Worm (Caenorhabditis elegans) whole organism, late embryonic: Measurements from ENCODE around the gene W04E12.7.

ENCODE experiments used
- C08G9.2 ChIP-seq: sonication (generic microtip); optimal IDR thresholded peaks from 2 replicates; lab custom pipeline; 2016; ENCODE audit warnings: mild to moderate bottlenecking, missing genetic modification characterization, moderate library complexity, missing compliant biosample characterization
- C38D4.7 ChIP-seq: fragments of 200-800 bp; sonication (Bioruptor generic); optimal IDR thresholded peaks from 2 replicates; lab custom pipeline; 2018; ENCODE audit warnings: mild to moderate bottlenecking, missing genetic modification characterization, moderate library complexity, missing compliant biosample characterization
- K02D7.2 ChIP-seq: sonication (generic microtip); optimal IDR thresholded peaks from 2 replicates; lab custom pipeline; 2017; ENCODE audit warnings: mild to moderate bottlenecking, missing genetic modification characterization, missing compliant biosample characterization
- K09A11.1 ChIP-seq: sonication (generic microtip); optimal IDR thresholded peaks from 2 replicates; lab custom pipeline; 2017; ENCODE audit warnings: antibody characterized with exemption, mild to moderate bottlenecking, missing genetic modification characterization, missing compliant biosample characterization; ENCODE audit not compliant: insufficient read depth
- T23F11.4 ChIP-seq: fragments of 200-800 bp; sonication (Bioruptor generic); optimal IDR thresholded peaks from 2 replicates; lab custom pipeline; 2018; ENCODE audit warnings: mild to moderate bottlenecking, missing genetic modification characterization, missing compliant biosample characterization
- Y22D7AL.16 ChIP-seq: sonication (generic microtip); optimal IDR thresholded peaks from 2 replicates; lab custom pipeline; 2016; ENCODE audit warnings: missing genetic modification characterization, missing compliant biosample characterization
- ama-1 ChIP-seq: fragments of 150-350 bp; optimal IDR thresholded peaks from 2 replicates; lab custom pipeline; 2014
- ceh-18 ChIP-seq: sonication (generic microtip); optimal IDR thresholded peaks from 2 replicates; lab custom pipeline; 2016; ENCODE audit warnings: missing genetic modification characterization, missing compliant biosample characterization
- ceh-2 ChIP-seq: sonication (generic microtip); optimal IDR thresholded peaks from 2 replicates; lab custom pipeline; 2016; ENCODE audit warnings: missing genotype, missing genetic modification characterization, missing compliant biosample characterization
- ceh-22 ChIP-seq: sonication (generic microtip); optimal IDR thresholded peaks from 2 replicates; lab custom pipeline; 2017; ENCODE audit warnings: missing biosample characterization, missing genetic modification characterization
- ceh-30 ChIP-seq: fragments of 150-350 bp; optimal IDR thresholded peaks from 2 replicates; lab custom pipeline; 2014; ENCODE audit warnings: missing biosample characterization, missing genetic modification characterization
- ceh-31 ChIP-seq: sonication (generic microtip); optimal IDR thresholded peaks from 2 replicates; lab custom pipeline; 2016; ENCODE audit warnings: missing genetic modification characterization, missing compliant biosample characterization
- ceh-34 ChIP-seq: sonication (generic microtip); optimal IDR thresholded peaks from 2 replicates; lab custom pipeline; 2016; ENCODE audit warnings: mild to moderate bottlenecking, missing genetic modification characterization, missing compliant biosample characterization
- ceh-45 ChIP-seq: fragments of 200-800 bp; sonication (Bioruptor generic); IDR thresholded peaks from 2 replicates; pipeline ENCODE4 v1.3.6; 2022; ENCODE audit warnings: missing genetic modification reagents, missing genetic modification characterization, missing compliant biosample characterization
- ceh-48 ChIP-seq: sonication (generic microtip); optimal IDR thresholded peaks from 2 replicates; lab custom pipeline; 2016; ENCODE audit warnings: missing genetic modification characterization, inconsistent platforms, missing compliant biosample characterization
- ceh-6 ChIP-seq: fragments of 200-800 bp; sonication (Bioruptor generic); optimal IDR thresholded peaks from 2 replicates; lab custom pipeline; 2018; ENCODE audit warnings: mild to moderate bottlenecking, missing genetic modification characterization, missing compliant biosample characterization
- ceh-9 ChIP-seq: sonication (generic microtip); optimal IDR thresholded peaks from 2 replicates; lab custom pipeline; 2016; ENCODE audit warnings: mild to moderate bottlenecking, missing genetic modification characterization, inconsistent platforms, missing compliant biosample characterization
- che-1 ChIP-seq: sonication (generic microtip); optimal IDR thresholded peaks from 2 replicates; lab custom pipeline; 2016; ENCODE audit warnings: mild to moderate bottlenecking, missing genetic modification characterization, missing compliant biosample characterization
- dmd-4 ChIP-seq: sonication (generic microtip); optimal IDR thresholded peaks from 2 replicates; lab custom pipeline; 2016; ENCODE audit warnings: borderline replicate concordance, missing genetic modification characterization, missing compliant biosample characterization
- elt-2 ChIP-seq: sonication (generic microtip); optimal IDR thresholded peaks from 2 replicates; lab custom pipeline; 2016; ENCODE audit warnings: missing genetic modification reagents, missing genetic modification characterization, missing compliant biosample characterization
- elt-4 ChIP-seq: sonication (generic microtip); optimal IDR thresholded peaks from 2 replicates; lab custom pipeline; 2016; ENCODE audit warnings: missing genetic modification characterization, missing compliant biosample characterization
- eyg-1 ChIP-seq: sonication (generic microtip); optimal IDR thresholded peaks from 2 replicates; lab custom pipeline; 2016; ENCODE audit warnings: missing genotype, missing genetic modification characterization, missing compliant biosample characterization
- fax-1 ChIP-seq: sonication (generic microtip); optimal IDR thresholded peaks from 2 replicates; lab custom pipeline; 2016; ENCODE audit warnings: missing genotype, missing genetic modification characterization, missing compliant biosample characterization
- fkh-10 ChIP-seq: fragments of 150-350 bp; optimal IDR thresholded peaks from 2 replicates; lab custom pipeline; 2014; ENCODE audit warnings: missing biosample characterization, missing genetic modification reagents, missing genetic modification characterization
- fkh-6 ChIP-seq: sonication (generic microtip); optimal IDR thresholded peaks from 2 replicates; lab custom pipeline; 2016; ENCODE audit warnings: missing genetic modification characterization, missing compliant biosample characterization
- hlh-13 ChIP-seq: fragments of 200-800 bp; sonication (Bioruptor generic); optimal IDR thresholded peaks from 2 replicates; lab custom pipeline; 2018; ENCODE audit warnings: mild to moderate bottlenecking, missing genetic modification characterization, missing compliant biosample characterization
- hlh-6 ChIP-seq: sonication (generic microtip); optimal IDR thresholded peaks from 2 replicates; lab custom pipeline; 2016; ENCODE audit warnings: missing genotype, missing genetic modification characterization, missing compliant biosample characterization
- lim-6 ChIP-seq: sonication (generic microtip); optimal IDR thresholded peaks from 2 replicates; lab custom pipeline; 2016; ENCODE audit warnings: missing genetic modification characterization, missing compliant biosample characterization
- lin-11 ChIP-seq: fragments of 200-800 bp; sonication (Bioruptor generic); optimal IDR thresholded peaks from 2 replicates; lab custom pipeline; 2018; ENCODE audit warnings: mild to moderate bottlenecking, missing genetic modification characterization, missing compliant biosample characterization
- madf-2 ChIP-seq: sonication (generic microtip); optimal IDR thresholded peaks from 2 replicates; lab custom pipeline; 2017; ENCODE audit warnings: missing genetic modification characterization, missing compliant biosample characterization
- odd-2 ChIP-seq: sonication (generic microtip); optimal IDR thresholded peaks from 2 replicates; lab custom pipeline; 2017; ENCODE audit warnings: antibody characterized with exemption, mild to moderate bottlenecking, missing genetic modification characterization, missing compliant biosample characterization
- pat-9 ChIP-seq: fragments of 200-800 bp; sonication (Bioruptor generic); optimal IDR thresholded peaks from 2 replicates; lab custom pipeline; 2018; ENCODE audit warnings: mild to moderate bottlenecking, missing genetic modification characterization, moderate library complexity, missing compliant biosample characterization
- pqm-1 ChIP-seq: sonication (generic microtip); optimal IDR thresholded peaks from 2 replicates; lab custom pipeline; 2016; ENCODE audit warnings: missing genetic modification characterization, missing compliant biosample characterization
- pros-1 ChIP-seq: fragments of 150-350 bp; optimal IDR thresholded peaks from 2 replicates; lab custom pipeline; 2014; ENCODE audit warnings: missing biosample characterization, missing genetic modification reagents, missing genetic modification characterization
- rnt-1 ChIP-seq: sonication (generic microtip); optimal IDR thresholded peaks from 2 replicates; lab custom pipeline; 2016; ENCODE audit warnings: missing genetic modification characterization, missing compliant biosample characterization
- sdc-2 ChIP-seq: sonication (generic microtip); optimal IDR thresholded peaks from 2 replicates; lab custom pipeline; 2016; ENCODE audit warnings: missing genotype, missing genetic modification characterization, missing compliant biosample characterization
- sox-2 ChIP-seq: fragments of 200-800 bp; sonication (Bioruptor generic); IDR thresholded peaks from 2 replicates; pipeline ENCODE4 v1.3.6; 2022; ENCODE audit warnings: missing genetic modification reagents, missing genetic modification characterization, missing compliant biosample characterization
- syd-9 ChIP-seq: sonication (generic microtip); optimal IDR thresholded peaks from 2 replicates; lab custom pipeline; 2016; ENCODE audit warnings: mild to moderate bottlenecking, missing genetic modification characterization, moderate library complexity, missing compliant biosample characterization
- tbx-2 ChIP-seq: sonication (generic microtip); optimal IDR thresholded peaks from 2 replicates; lab custom pipeline; 2016; ENCODE audit warnings: missing genetic modification characterization, missing compliant biosample characterization
- tbx-7 ChIP-seq: sonication (generic microtip); optimal IDR thresholded peaks from 2 replicates; lab custom pipeline; 2016; ENCODE audit warnings: missing genotype, missing genetic modification characterization, missing compliant biosample characterization
- ttx-3 ChIP-seq: sonication (generic microtip); optimal IDR thresholded peaks from 2 replicates; lab custom pipeline; 2016; ENCODE audit warnings: missing genetic modification reagents, missing genetic modification characterization, missing compliant biosample characterization
- unc-3 ChIP-seq, 2 experiments: fragments of 200-800 bp in 1 of 2; sonication (Bioruptor generic) in 1 of 2; sonication (generic microtip) in 1 of 2; conservative IDR thresholded peaks in 1 of 2; optimal IDR thresholded peaks in 1 of 2; 2 replicates each; pipeline versions ENCODE4 v1.3.6 to Lab custom; 2016 to 2022; ENCODE audit warnings: missing compliant biosample characterization in 2 of 2, missing genetic modification characterization in 2 of 2, missing genetic modification reagents in 1 of 2
- unc-42 ChIP-seq: sonication (generic microtip); optimal IDR thresholded peaks from 2 replicates; lab custom pipeline; 2016; ENCODE audit warnings: missing genotype, missing genetic modification characterization, missing compliant biosample characterization
- unc-86 ChIP-seq: sonication (generic microtip); optimal IDR thresholded peaks from 2 replicates; lab custom pipeline; 2016; ENCODE audit warnings: missing genetic modification characterization, missing compliant biosample characterization
- zip-5 ChIP-seq: sonication (generic microtip); optimal IDR thresholded peaks from 2 replicates; lab custom pipeline; 2016; ENCODE audit warnings: missing genetic modification characterization, missing compliant biosample characterization

The W04E12.7 gene

DNA sequence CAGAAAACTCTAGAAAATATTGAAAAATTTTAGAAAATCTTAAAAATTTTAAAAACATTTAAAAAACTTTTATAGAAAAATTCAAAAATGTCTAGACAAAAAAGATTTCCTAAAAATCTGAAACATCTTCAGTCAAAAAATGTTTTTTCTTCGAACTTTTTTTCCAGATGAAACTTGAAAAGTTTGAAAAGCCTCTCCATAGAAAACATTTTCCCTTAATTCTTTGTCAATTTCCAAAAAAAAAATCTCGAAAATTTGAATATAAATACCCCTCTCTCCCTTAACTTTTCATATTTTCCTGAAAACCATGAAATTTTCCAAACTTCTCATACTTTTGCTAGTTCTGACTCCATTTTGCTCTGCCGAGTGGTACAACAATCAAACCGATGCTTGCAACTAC, 8.6 kb downstream of the W04E12.7 start, which contains the start of gene Y116F11A.3:
Gene Y116F11A.3, plus strand, starts transcription at position 301 of the 400 bp plus-strand sequence.
- no peak for TF ChIP-seq K02D7.2 (tag; lab: Kevin White, UChicago)
- TF ChIP-seq ttx-3 (tag; lab: Kevin White, UChicago) = no peak
- no peak for TF ChIP-seq hlh-6
- no peak for TF ChIP-seq sdc-2 (tag; lab: Kevin White, UChicago)
- TF ChIP-seq ceh-2 (tag; lab: Kevin White, UChicago) = no peak
- TF ChIP-seq zip-5 = no peak
- TF ChIP-seq madf-2 (tag; lab: Kevin White, UChicago) = no peak
- no peak for TF ChIP-seq syd-9 (tag; lab: Kevin White, UChicago)
- TF ChIP-seq, all 69 proteins: peak for 0

DNA sequence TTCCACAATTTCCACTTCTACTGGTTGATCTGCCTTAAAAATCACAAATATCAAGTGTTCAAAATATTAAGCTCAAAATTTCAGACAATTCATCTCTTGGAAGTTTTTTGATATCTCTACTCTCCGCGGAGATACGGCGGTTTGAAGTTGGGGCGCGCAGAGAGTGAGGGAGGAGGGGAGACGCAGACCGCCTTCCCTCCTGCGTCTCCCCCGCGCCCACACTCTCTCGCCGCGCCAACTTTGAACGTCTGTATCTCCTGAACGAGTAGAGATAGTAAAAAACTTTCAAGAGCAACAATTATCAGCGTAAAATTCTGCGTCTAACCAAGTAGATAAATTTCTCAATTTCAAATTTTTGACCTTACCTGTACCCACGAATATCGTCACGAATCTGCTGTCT, 9.4 kb downstream of the W04E12.7 start:
- TF ChIP-seq T23F11.4 (GFP tag; lab: Kevin White, UChicago) (no peak), ceh-45 (no peak), elt-2 (tag; lab: Kevin White, UChicago) (no peak), ceh-22 (tag; lab: Kevin White, UChicago) (no peak), tbx-7 (tag; lab: Kevin White, UChicago) (no peak), unc-3 (GFP tag; conservative IDR thresholded peaks at IDR 0.05; lab: Robert Waterston, UW) (no peak), unc-3 (tag; optimal IDR thresholded peaks at IDR 0.05; lab: Kevin White, UChicago) (no peak), odd-2 (tag; lab: Kevin White, UChicago) (no peak), ceh-48 (tag; lab: Kevin White, UChicago) (no peak), C38D4.7 (GFP tag; lab: Kevin White, UChicago) (no peak), unc-86 (tag; lab: Kevin White, UChicago) (no peak), ceh-18 (tag; lab: Kevin White, UChicago) (no peak), hlh-13 (no peak), dmd-4 (tag; lab: Kevin White, UChicago) (no peak), che-1 (no peak), ceh-9 (tag; lab: Kevin White, UChicago) (no peak), ceh-31 (tag; lab: Kevin White, UChicago) (no peak)

DNA sequence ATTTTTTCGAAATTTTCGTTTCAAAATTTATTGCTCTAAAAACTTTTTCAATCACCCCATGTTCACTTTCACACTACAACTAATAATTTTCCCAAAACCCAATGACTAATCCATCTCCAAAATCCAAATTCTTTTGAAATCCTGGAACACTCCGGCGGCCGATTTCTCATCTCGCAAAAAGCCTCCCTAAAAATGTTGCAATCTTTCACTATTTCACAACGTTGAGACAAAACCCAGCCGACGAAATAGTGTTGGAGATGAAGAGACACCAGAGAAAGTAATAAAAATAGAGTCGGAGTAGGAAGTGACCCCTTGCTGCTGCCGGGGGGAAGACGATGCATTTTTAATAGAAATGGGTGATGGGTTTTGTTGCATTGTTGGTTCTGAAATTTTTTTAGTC, 12.8 kb downstream of the W04E12.7 start:
- TF ChIP-seq fkh-10 (GFP tag; lab: Kevin White, UChicago) = no peak
- no peak for TF ChIP-seq zip-5
- TF ChIP-seq pros-1 (tag; lab: Kevin White, UChicago) = no peak
- no peak for TF ChIP-seq fkh-6 (tag; lab: Kevin White, UChicago)
- TF ChIP-seq ceh-34 = no peak
- no peak for TF ChIP-seq K02D7.2 (tag; lab: Kevin White, UChicago)
- TF ChIP-seq rnt-1 (tag; lab: Kevin White, UChicago) = no peak
- TF ChIP-seq K09A11.1 (tag; lab: Kevin White, UChicago) = no peak
- no peak for TF ChIP-seq ama-1
- TF ChIP-seq elt-4 (tag; lab: Kevin White, UChicago) = no peak
- no peak for TF ChIP-seq tbx-2 (tag; lab: Kevin White, UChicago)

DNA sequence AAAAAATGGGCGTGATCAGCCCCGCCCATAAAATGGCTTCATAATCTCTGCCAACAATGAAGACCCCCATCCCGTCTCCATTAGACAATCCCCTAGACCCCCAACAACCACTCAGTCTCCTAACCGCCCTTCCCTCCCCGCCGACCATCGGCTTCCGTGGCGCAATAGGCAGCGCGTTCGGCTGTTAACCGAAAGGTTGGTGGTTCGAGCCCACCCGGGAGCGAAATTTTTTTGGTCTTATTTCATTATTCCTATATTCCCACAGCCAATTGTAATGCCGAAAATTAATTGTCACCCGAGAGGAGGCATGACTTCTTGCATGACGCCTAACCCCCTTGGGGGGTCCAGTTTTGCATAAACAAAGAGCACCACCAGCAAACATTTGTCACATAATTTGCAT, 14.5 kb downstream of the W04E12.7 start:
- TF ChIP-seq unc-3 (GFP tag; conservative IDR thresholded peaks at IDR 0.05; lab: Robert Waterston, UW) (peak; percentile 52; the same call in 1 of the 2 replicates), unc-3 (tag; optimal IDR thresholded peaks at IDR 0.05; lab: Kevin White, UChicago) (peak; percentile 78), ceh-22 (tag; lab: Kevin White, UChicago) (no peak), pqm-1 (no peak), C08G9.2 (tag; lab: Kevin White, UChicago) (peak; percentile 24), fkh-10 (GFP tag; lab: Kevin White, UChicago) (no peak), elt-4 (tag; lab: Kevin White, UChicago) (no peak), ceh-30 (no peak), Y22D7AL.16 (peak; percentile 47), rnt-1 (tag; lab: Kevin White, UChicago) (no peak), eyg-1 (tag; lab: Kevin White, UChicago) (no peak), hlh-6 (peak; percentile 63), unc-42 (tag; lab: Kevin White, UChicago) (peak; percentile 19), zip-5 (peak; percentile 5), ttx-3 (tag; lab: Kevin White, UChicago) (peak; percentile 45), ceh-45 (peak; percentile 76; the same call in 1 of the 2 replicates), hlh-13 (no peak), pat-9 (no peak), fax-1 (tag; lab: Kevin White, UChicago) (no peak), ceh-6 (GFP tag; lab: Kevin White, UChicago) (peak; percentile 72), che-1 (peak; percentile 52), sox-2 (GFP tag; lab: Robert Waterston, UW) (peak; percentile 51), lin-11 (tag; lab: Kevin White, UChicago) (peak; percentile 48), odd-2 (tag; lab: Kevin White, UChicago) (no peak), lim-6 (no peak)
